Worm (Caenorhabditis elegans): ENCODE measurements around the gene Y59H11AM.1.

Y59H11AM.1 gene

DNA sequence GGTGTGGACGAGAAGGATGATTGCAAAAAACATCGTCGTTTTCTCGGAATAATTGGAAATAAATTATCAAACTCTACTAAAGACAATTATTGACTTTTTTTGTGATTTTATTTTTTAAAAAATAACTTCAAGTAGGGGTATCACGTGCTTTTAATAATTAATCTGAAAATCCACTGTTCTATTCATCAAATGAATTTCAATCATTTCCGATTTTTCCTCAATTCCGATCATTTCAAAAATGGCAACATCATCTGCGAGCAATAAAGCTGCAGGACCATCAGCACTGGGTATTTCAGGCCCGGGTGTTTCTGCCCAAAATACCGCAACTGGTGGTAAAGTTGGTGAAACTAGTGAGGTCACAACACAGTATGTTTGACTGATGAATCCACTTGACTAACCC lies 45.8 kb downstream of the Y59H11AM.1 start, which contains the start of the genes F42A9.7 and F42A9.3:
Gene F42A9.7, minus strand, starts transcription at position 101 of the 400 bp plus-strand sequence.
Gene F42A9.3, plus strand, starts transcription at position 214 of the 400 bp plus-strand sequence.
- TF ChIP-seq madf-5 (GFP tag; IDR thresholded peaks at IDR 0.05): no peak
- TF ChIP-seq tag-97 (GFP tag; IDR thresholded peaks at IDR 0.05): no peak
- no peak for TF ChIP-seq ceh-32 (tag; optimal IDR thresholded peaks at IDR 0.05; ENCODE audit: poor library complexity)
- no peak for TF ChIP-seq zip-2 (tag; optimal IDR thresholded peaks at IDR 0.05)
- TF ChIP-seq nhr-41 (GFP tag; IDR thresholded peaks at IDR 0.05): no peak
- no peak for TF ChIP-seq ztf-7 (tag; optimal IDR thresholded peaks at IDR 0.05)
- TF ChIP-seq mep-1 (tag; optimal IDR thresholded peaks at IDR 0.05): no peak
- no peak for TF ChIP-seq F37D6.2 (tag; optimal IDR thresholded peaks at IDR 0.05)
- TF ChIP-seq egl-27 (tag; optimal IDR thresholded peaks at IDR 0.05): no peak
- TF ChIP-seq Y48G9A.11 (GFP tag; IDR thresholded peaks at IDR 0.05): no peak
- TF ChIP-seq zip-11 (GFP tag; IDR thresholded peaks at IDR 0.05): no peak

DNA sequence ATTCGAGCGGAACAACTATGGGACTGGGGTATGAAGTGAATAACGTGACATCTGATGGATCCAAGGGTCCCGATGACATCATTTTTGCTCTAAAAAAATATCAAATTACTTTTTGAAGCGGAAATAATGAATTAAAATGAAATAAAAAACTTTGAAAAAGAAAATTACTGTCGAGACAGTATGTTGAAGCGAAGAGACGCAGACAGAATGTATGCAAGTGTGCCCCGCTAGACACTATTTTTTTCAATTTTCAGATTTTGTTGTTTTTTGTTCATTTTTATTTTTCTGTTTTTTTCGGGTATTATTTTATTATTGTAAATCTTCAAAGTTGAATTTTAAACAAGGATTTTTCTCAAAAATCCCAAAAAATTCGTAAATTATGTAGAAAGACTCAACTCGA lies 47.5 kb downstream of the Y59H11AM.1 start, which contains the start of gene F42A9.8:
Gene F42A9.8, minus strand, starts transcription at position 88 of the 400 bp plus-strand sequence.
- peak; percentile 56 for TF ChIP-seq lin-38 (GFP tag; IDR thresholded peaks at IDR 0.05)
- no peak for TF ChIP-seq nhr-10 (tag; optimal IDR thresholded peaks at IDR 0.05)
- no peak for TF ChIP-seq lin-13 (GFP tag; optimal IDR thresholded peaks at IDR 0.05)
- no peak for TF ChIP-seq egl-43 (GFP tag; IDR thresholded peaks at IDR 0.05)

ce11 chrIV:8620102-8620733 lies 49.0 kb downstream of the Y59H11AM.1 start, which contains the start of gene lin-49:
Gene lin-49, plus strand, starts transcription at chrIV:8620683.
- TF ChIP-seq egl-43 (GFP tag; IDR thresholded peaks at IDR 0.05) (no peak), ztf-11 (tag; optimal IDR thresholded peaks at IDR 0.05) (no peak), nhr-6 (tag; optimal IDR thresholded peaks at IDR 0.05) (peak; percentile 76), hmg-1.1 (GFP tag; IDR thresholded peaks at IDR 0.05) (peak; percentile 81), mxl-3 (GFP tag; optimal IDR thresholded peaks at IDR 0.05) (peak; percentile 68), ceh-44 (GFP tag; IDR thresholded peaks at IDR 0.05) (no peak), daf-19 (GFP tag; conservative IDR thresholded peaks at IDR 0.05) (no peak), F37D6.2 (tag; optimal IDR thresholded peaks at IDR 0.05) (no peak), unc-130 (GFP tag; optimal IDR thresholded peaks at IDR 0.05) (no peak), nhr-48 (tag; optimal IDR thresholded peaks at IDR 0.05) (peak; percentile 12), set-16 (GFP tag; IDR thresholded peaks at IDR 0.05) (no peak), Y5F2A.4 (GFP tag; optimal IDR thresholded peaks at IDR 0.05) (no peak), saeg-2 (GFP tag; IDR thresholded peaks at IDR 0.05) (no peak), madf-5 (GFP tag; IDR thresholded peaks at IDR 0.05) (no peak), ztf-7 (tag; optimal IDR thresholded peaks at IDR 0.05) (peak; percentile 15), tra-1 (GFP tag; IDR thresholded peaks at IDR 0.05) (no peak), spr-3 (GFP tag; optimal IDR thresholded peaks at IDR 0.05) (no peak), tag-97 (GFP tag; IDR thresholded peaks at IDR 0.05) (no peak), zip-11 (GFP tag; IDR thresholded peaks at IDR 0.05) (no peak), dve-1 (tag; optimal IDR thresholded peaks at IDR 0.05; ENCODE audit: insufficient read depth) (peak; percentile 87), daf-16 (GFP tag; optimal IDR thresholded peaks at IDR 0.05) (peak in 1 of 2 experiments; percentile 79), daf-16 (tag; optimal IDR thresholded peaks at IDR 0.05) (peak; percentile 80), mes-2 (tag; optimal IDR thresholded peaks at IDR 0.05; ENCODE audit: poor library complexity, severe bottlenecking) (peak; percentile 67), rbr-2 (tag; optimal IDR thresholded peaks at IDR 0.05) (peak; percentile 56), cey-2 (tag; optimal IDR thresholded peaks at IDR 0.05; ENCODE audit: borderline replicate concordance, insufficient read depth) (no peak), mep-1 (tag; optimal IDR thresholded peaks at IDR 0.05) (peak; percentile 88), spr-1 (tag; optimal IDR thresholded peaks at IDR 0.05) (no peak), lin-13 (GFP tag; optimal IDR thresholded peaks at IDR 0.05) (peak; percentile 47), ceh-28 (tag; optimal IDR thresholded peaks at IDR 0.05) (no peak), R02D3.7 (tag; optimal IDR thresholded peaks at IDR 0.05) (no peak), lin-29 (GFP tag; IDR thresholded peaks at IDR 0.05) (no peak), jun-1 (tag; optimal IDR thresholded peaks at IDR 0.05) (no peak), zag-1 (tag; optimal IDR thresholded peaks at IDR 0.05) (no peak), Y105C5A.15 (GFP tag; IDR thresholded peaks at IDR 0.05) (no peak), dmd-8 (GFP tag; IDR thresholded peaks at IDR 0.05) (no peak), vab-7 (GFP tag; IDR thresholded peaks at IDR 0.05) (no peak), pha-4 (GFP tag; IDR thresholded peaks at IDR 0.05) (no peak), pha-4 (tag; optimal IDR thresholded peaks at IDR 0.05) (peak; percentile 65), daf-12 (tag; optimal IDR thresholded peaks at IDR 0.05) (no peak)

All from whole organism, L4 larva.